Worm (Caenorhabditis elegans): ENCODE results near the gene srw-113.

- no peak for TF ChIP-seq flt-1 (GFP tag; IDR thresholded peaks at IDR 0.05)
- TF ChIP-seq med-1 (GFP tag; optimal IDR thresholded peaks at IDR 0.05; ENCODE audit: insufficient read depth) = no peak
- no peak for TF ChIP-seq ref-1 (GFP tag; conservative IDR thresholded peaks at IDR 0.05)
- no peak for TF ChIP-seq T22C8.4 (GFP tag; IDR thresholded peaks at IDR 0.05)
- TF ChIP-seq ztf-29 (GFP tag; IDR thresholded peaks at IDR 0.05) = no peak
- TF ChIP-seq klf-2 (GFP tag; conservative IDR thresholded peaks at IDR 0.05) = no peak
- TF ChIP-seq tab-1 (GFP tag; IDR thresholded peaks at IDR 0.05) = no peak
Observed at ce11 chrV:15339363-15339762, 6.4 kb downstream of the srw-113 start, which contains the start of gene clec-228.

Data from whole organism, midembryonic.